Fruit fly (Drosophila melanogaster) whole organism, prepupa: ENCODE measurements around the gene CG2691.
A peak's percentile ranks its signal among the peaks of the same experiment; 100 is the strongest.

ENCODE experiments used
- CG10631 ChIP-seq: fragments of 200-800 bp; sonication (Bioruptor generic); optimal IDR thresholded peaks from 2 replicates; lab custom pipeline; 2016; ENCODE audit warnings: missing biosample characterization, missing genetic modification characterization
- CG10669 ChIP-seq: fragments of 200-800 bp; sonication (Bioruptor generic); optimal IDR thresholded peaks from 3 replicates; lab custom pipeline; 2018; ENCODE audit warnings: missing biosample characterization, mild to moderate bottlenecking, missing genetic modification characterization, moderate library complexity
- CG3032 ChIP-seq: fragments of 200-800 bp; optimal IDR thresholded peaks from 2 replicates; lab custom pipeline; 2019; ENCODE audit warnings: missing biosample characterization, mild to moderate bottlenecking, missing genetic modification characterization, moderate library complexity
- CG34406 ChIP-seq: fragments of 200-800 bp; sonication (Bioruptor generic); optimal IDR thresholded peaks from 3 replicates; lab custom pipeline; 2016; ENCODE audit warnings: missing biosample characterization, missing genetic modification characterization
- CG3919 ChIP-seq: fragments of 200-800 bp; sonication (Bioruptor generic); optimal IDR thresholded peaks from 3 replicates; lab custom pipeline; 2016; ENCODE audit warnings: missing biosample characterization, missing genetic modification characterization
- CG4318 ChIP-seq: fragments of 200-800 bp; sonication (Bioruptor generic); optimal IDR thresholded peaks from 3 replicates; lab custom pipeline; 2017; ENCODE audit warnings: missing biosample characterization, mild to moderate bottlenecking, missing genetic modification characterization
- CG6163 ChIP-seq: fragments of 200-800 bp; sonication (Bioruptor generic); IDR thresholded peaks from 3 replicates; pipeline ENCODE4 v1.3.6; 2022; ENCODE audit warnings: missing biosample characterization, missing genetic modification characterization
- CG6792 ChIP-seq: fragments of 200-800 bp; sonication (Bioruptor generic); optimal IDR thresholded peaks from 3 replicates; lab custom pipeline; 2016; ENCODE audit warnings: missing biosample characterization, missing genetic modification characterization
- CG6808 ChIP-seq: fragments of 200-800 bp; sonication (Bioruptor generic); optimal IDR thresholded peaks from 3 replicates; lab custom pipeline; 2017; ENCODE audit warnings: missing biosample characterization, missing genetic modification characterization, mild to moderate bottlenecking, moderate library complexity, missing genetic modification reagents
- CG7368 ChIP-seq: fragments of 200-800 bp; sonication (Bioruptor generic); optimal IDR thresholded peaks from 3 replicates; lab custom pipeline; 2016; ENCODE audit warnings: missing biosample characterization, missing genetic modification characterization
- CG8119 ChIP-seq: fragments of 200-800 bp; sonication (Bioruptor generic); IDR thresholded peaks from 3 replicates; pipeline ENCODE4 v1.3.6; 2022; ENCODE audit warnings: missing biosample characterization, missing genetic modification characterization
- CG9139 ChIP-seq: fragments of 200-800 bp; sonication (Bioruptor generic); optimal IDR thresholded peaks from 3 replicates; lab custom pipeline; 2017; ENCODE audit warnings: missing biosample characterization, mild to moderate bottlenecking, missing genetic modification characterization
- Eip75B ChIP-seq: fragments of 200-800 bp; sonication (Bioruptor generic); optimal IDR thresholded peaks from 3 replicates; lab custom pipeline; 2016; ENCODE audit warnings: missing biosample characterization, missing genetic modification characterization
- Eip78C ChIP-seq: fragments of 200-800 bp; sonication (Bioruptor generic); peaks from one replicate; lab custom pipeline; 2016; ENCODE audit warnings: missing biosample characterization, missing genetic modification characterization
- Eip93F ChIP-seq: fragments of 200-800 bp; sonication (Bioruptor generic); optimal IDR thresholded peaks from 2 replicates; lab custom pipeline; 2016; ENCODE audit warnings: missing biosample characterization, mild to moderate bottlenecking, missing genetic modification characterization
- Hr4 ChIP-seq: fragments of 200-800 bp; sonication (Bioruptor generic); optimal IDR thresholded peaks from 3 replicates; lab custom pipeline; 2016; ENCODE audit warnings: missing biosample characterization, missing genetic modification characterization
- Lpt ChIP-seq: fragments of 200-800 bp; sonication (Bioruptor generic); optimal IDR thresholded peaks from 3 replicates; lab custom pipeline; 2016; ENCODE audit warnings: missing biosample characterization, missing genetic modification characterization
- Met ChIP-seq: fragments of 200-800 bp; sonication (Bioruptor generic); optimal IDR thresholded peaks from 3 replicates; lab custom pipeline; 2016; ENCODE audit warnings: missing biosample characterization, missing genetic modification characterization
- OdsH ChIP-seq: fragments of 200-800 bp; sonication (Bioruptor generic); optimal IDR thresholded peaks from 3 replicates; lab custom pipeline; 2016; ENCODE audit warnings: missing biosample characterization, missing genetic modification characterization
- Smox ChIP-seq: fragments of 200-800 bp; sonication (Bioruptor generic); optimal IDR thresholded peaks from 3 replicates; lab custom pipeline; 2016; ENCODE audit warnings: missing biosample characterization, missing genetic modification characterization
- Sox102F ChIP-seq: fragments of 200-800 bp; sonication (Bioruptor generic); optimal IDR thresholded peaks from 2 replicates; lab custom pipeline; 2016; ENCODE audit warnings: missing biosample characterization, mild to moderate bottlenecking, missing genetic modification characterization
- Sox14 ChIP-seq: fragments of 200-800 bp; sonication (Bioruptor generic); optimal IDR thresholded peaks from 3 replicates; lab custom pipeline; 2016; ENCODE audit warnings: missing biosample characterization, missing genetic modification characterization
- dac ChIP-seq: fragments of 200-800 bp; sonication (Bioruptor generic); optimal IDR thresholded peaks from 2 replicates; lab custom pipeline; 2017; ENCODE audit warnings: missing biosample characterization, mild to moderate bottlenecking, missing genetic modification characterization
- dsx ChIP-seq: fragments of 200-800 bp; optimal IDR thresholded peaks from 3 replicates; lab custom pipeline; 2019; ENCODE audit warnings: missing biosample characterization, mild to moderate bottlenecking, missing genetic modification characterization, moderate library complexity; ENCODE audit not compliant: poor library complexity, severe bottlenecking
- eg ChIP-seq: fragments of 200-800 bp; sonication (Bioruptor generic); IDR thresholded peaks from 3 replicates; pipeline ENCODE4 v1.3.6; 2022; ENCODE audit warnings: missing biosample characterization, missing genetic modification characterization
- esn ChIP-seq: fragments of 200-800 bp; sonication (Bioruptor generic); optimal IDR thresholded peaks from 2 replicates; lab custom pipeline; 2016; ENCODE audit warnings: missing biosample characterization, mild to moderate bottlenecking, missing genetic modification characterization, moderate library complexity
- fkh ChIP-seq: fragments of 200-800 bp; sonication (Bioruptor generic); optimal IDR thresholded peaks from 3 replicates; lab custom pipeline; 2017; ENCODE audit warnings: missing biosample characterization, mild to moderate bottlenecking, missing genetic modification characterization, moderate library complexity
- lz ChIP-seq: fragments of 200-800 bp; sonication (Bioruptor generic); optimal IDR thresholded peaks from 3 replicates; lab custom pipeline; 2016; ENCODE audit warnings: missing biosample characterization, missing genetic modification characterization
- ss ChIP-seq, 2 experiments: fragments of 200-800 bp; sonication (Bioruptor generic); optimal IDR thresholded peaks; 2 replicates in 1 of 2; 3 replicates in 1 of 2; lab custom pipeline; 2017 to 2018; ENCODE audit warnings: mild to moderate bottlenecking in 2 of 2, missing biosample characterization in 2 of 2, missing genetic modification characterization in 2 of 2, moderate library complexity in 1 of 2
- svp ChIP-seq: fragments of 200-800 bp; sonication (Bioruptor generic); peaks from one replicate; lab custom pipeline; 2016; ENCODE audit warnings: missing biosample characterization, missing genetic modification characterization
- topi ChIP-seq: fragments of 200-800 bp; sonication (Bioruptor generic); optimal IDR thresholded peaks from 3 replicates; lab custom pipeline; 2016; ENCODE audit warnings: missing biosample characterization, missing genetic modification characterization
- vri ChIP-seq: fragments of 200-800 bp; sonication (Bioruptor generic); optimal IDR thresholded peaks from 3 replicates; lab custom pipeline; 2016; ENCODE audit warnings: missing biosample characterization, mild to moderate bottlenecking, missing genetic modification characterization

Gene CG2691

DNA sequence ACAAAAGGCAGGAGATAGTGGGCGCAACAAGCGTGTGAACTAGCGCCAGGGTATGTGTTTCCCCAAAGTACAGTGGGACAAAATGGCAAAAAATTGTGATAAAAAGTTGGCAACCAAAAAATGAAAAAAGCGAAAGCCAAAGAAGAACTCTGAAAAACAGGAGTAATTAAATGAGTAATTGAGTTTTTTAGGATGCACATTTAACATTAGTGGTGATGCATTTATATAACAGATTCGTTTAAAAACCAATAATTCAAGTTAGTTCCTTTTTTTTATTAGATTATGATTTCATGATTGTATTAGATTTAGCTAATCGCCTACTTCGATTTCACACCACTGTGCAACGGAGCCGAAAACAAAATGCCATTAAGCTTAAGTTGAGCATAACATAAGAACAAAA lies 51.8 kb downstream of the CG2691 start (continued):
- TF ChIP-seq CG3032 (peak; percentile 14), CG6808 (peak; percentile 9), dac (GFP tag; lab: Kevin White, UChicago) (peak; percentile 45), Eip75B (peak; percentile 34), CG6163 (GFP tag; lab: Robert Waterston, UW) (no peak; the same call in 2 of the 3 replicates), Sox14 (GFP tag; lab: Kevin White, UChicago) (peak; percentile 56), CG9139 (GFP tag; lab: Kevin White, UChicago) (no peak), CG6792 (no peak), CG8119 (peak; percentile 56), lz (GFP tag; lab: Kevin White, UChicago) (peak; percentile 42), CG7368 (GFP tag; lab: Kevin White, UChicago) (peak; percentile 19), OdsH (peak; percentile 48), CG10669 (peak; percentile 26), Lpt (GFP tag; lab: Kevin White, UChicago) (peak; percentile 55), Eip93F (GFP tag; lab: Kevin White, UChicago) (no peak), dsx (GFP tag; lab: Kevin White, UChicago) (peak; percentile 6), ss (GFP tag; optimal IDR thresholded peaks at IDR 0.05; lab: Kevin White, UChicago) (no peak), Hr4 (peak; percentile 68), CG10631 (peak; percentile 22)

DNA sequence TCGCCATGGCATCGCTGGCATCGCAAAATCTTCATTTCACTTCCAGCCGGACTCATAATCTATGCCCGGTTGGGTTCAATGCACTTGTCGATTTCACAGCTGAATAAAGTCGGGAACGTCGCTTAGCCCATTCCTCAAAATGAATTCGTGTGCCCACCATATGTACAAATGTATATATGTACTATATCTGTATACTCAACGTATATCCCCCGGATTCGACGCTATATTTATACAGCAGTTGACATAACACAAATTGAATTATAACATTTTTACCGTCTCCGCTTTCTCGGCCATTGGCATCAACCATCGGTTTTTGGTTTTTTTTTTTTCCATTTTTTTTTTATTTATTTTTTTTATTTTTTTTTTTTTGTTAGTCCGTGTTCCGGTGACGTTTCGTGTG lies 54.0 kb downstream of the CG2691 start:
- TF ChIP-seq CG4318 (GFP tag; lab: Kevin White, UChicago), result no peak
- TF ChIP-seq eg (GFP tag; lab: Robert Waterston, UW), result no peak
- peak; percentile 21 for TF ChIP-seq esn (GFP tag; lab: Kevin White, UChicago)
- TF ChIP-seq CG10631, result no peak
- peak; percentile 26 for TF ChIP-seq CG34406 (GFP tag; lab: Kevin White, UChicago)
- TF ChIP-seq topi (GFP tag; lab: Kevin White, UChicago), result peak; percentile 15
- peak; percentile 12 for TF ChIP-seq Sox102F (GFP tag; lab: Kevin White, UChicago)
- TF ChIP-seq vri (GFP tag; lab: Kevin White, UChicago), result peak; percentile 88
- 0 out of 3 replicates have a peak, but pooled peaks have one; percentile 30 for TF ChIP-seq CG6163 (GFP tag; lab: Robert Waterston, UW)
- peak; percentile 77 for TF ChIP-seq fkh (GFP tag; lab: Kevin White, UChicago)
- TF ChIP-seq CG3919 (GFP tag; lab: Kevin White, UChicago), result no peak
- TF ChIP-seq Met, result peak; percentile 7
- peak; percentile 20 for TF ChIP-seq Smox
- TF ChIP-seq Eip78C (GFP tag; lab: Kevin White, UChicago), result peak; percentile 46
- peak; percentile 72 for TF ChIP-seq svp (GFP tag; lab: Kevin White, UChicago)
